Fruit fly (Drosophila melanogaster) whole organism, embryonic: ENCODE data around the gene Ifrd1.

Experiments
- Aef1 ChIP-seq: fragments of 200-800 bp; sonication (Bioruptor generic); IDR thresholded peaks from 3 replicates; pipeline ENCODE4 v1.3.6; 2022; ENCODE audit warnings: missing biosample characterization, missing genetic modification characterization
- Bdp1 ChIP-seq: fragments of 200-800 bp; sonication (Bioruptor generic); optimal IDR thresholded peaks from 3 replicates; lab custom pipeline; 2016; ENCODE audit warnings: missing biosample characterization, missing genetic modification characterization
- Bgb ChIP-seq: fragments of 200-800 bp; sonication (Bioruptor generic); IDR thresholded peaks from 2 replicates; pipeline ENCODE4 v1.3.6; 2022; ENCODE audit warnings: missing biosample characterization, missing genetic modification characterization; ENCODE audit not compliant: partially characterized antibody
- C15 ChIP-seq: fragments of 200-800 bp; sonication (Bioruptor generic); IDR thresholded peaks from 3 replicates; pipeline ENCODE4 v1.3.6; 2022; ENCODE audit warnings: missing biosample characterization, missing genetic modification characterization
- CG1024 ChIP-seq: fragments of 200-800 bp; sonication (Bioruptor generic); IDR thresholded peaks from 2 replicates; pipeline ENCODE4 v1.3.6; 2022; ENCODE audit warnings: missing biosample characterization, missing genetic modification characterization
- CG10431 ChIP-seq: fragments of 200-800 bp; sonication (Bioruptor generic); optimal IDR thresholded peaks from 3 replicates; lab custom pipeline; 2018; ENCODE audit warnings: missing biosample characterization, mild to moderate bottlenecking, missing genetic modification characterization
- CG10654 ChIP-seq: fragments of 200-800 bp; sonication (Bioruptor generic); optimal IDR thresholded peaks from 2 replicates; lab custom pipeline; 2016; ENCODE audit warnings: missing biosample characterization, missing genetic modification characterization
- CG11398 ChIP-seq: fragments of 200-800 bp; sonication (Bioruptor generic); optimal IDR thresholded peaks from 2 replicates; lab custom pipeline; 2016; ENCODE audit warnings: missing biosample characterization, missing genetic modification characterization
- CG12299 ChIP-seq: fragments of 200-800 bp; sonication (Bioruptor generic); optimal IDR thresholded peaks from 2 replicates; lab custom pipeline; 2018; ENCODE audit warnings: missing biosample characterization, mild to moderate bottlenecking, missing genetic modification characterization
- CG13123 ChIP-seq: fragments of 200-800 bp; sonication (Bioruptor generic); optimal IDR thresholded peaks from 2 replicates; lab custom pipeline; 2016; ENCODE audit warnings: missing biosample characterization, missing genetic modification characterization
- CG14710 ChIP-seq: fragments of 200-800 bp; sonication (Bioruptor generic); optimal IDR thresholded peaks from 3 replicates; lab custom pipeline; 2019; ENCODE audit warnings: missing biosample characterization, mild to moderate bottlenecking, missing genetic modification characterization, moderate library complexity
- CG1529 ChIP-seq: fragments of 200-800 bp; sonication (Bioruptor generic); optimal IDR thresholded peaks from 3 replicates; lab custom pipeline; 2018; ENCODE audit warnings: missing biosample characterization, missing genetic modification characterization
- CG15601 ChIP-seq: fragments of 200-800 bp; sonication (Bioruptor generic); optimal IDR thresholded peaks from 3 replicates; lab custom pipeline; 2019; ENCODE audit warnings: missing biosample characterization, mild to moderate bottlenecking, missing genetic modification characterization, moderate library complexity
- CG1602 ChIP-seq: fragments of 200-800 bp; sonication (Bioruptor generic); optimal IDR thresholded peaks from 3 replicates; lab custom pipeline; 2016; ENCODE audit warnings: missing biosample characterization, missing genetic modification characterization
- CG16779 ChIP-seq: fragments of 200-800 bp; sonication (Bioruptor generic); IDR thresholded peaks from 2 replicates; pipeline ENCODE4 v1.3.6; 2022; ENCODE audit warnings: missing biosample characterization, missing genetic modification characterization
- CG16863 ChIP-seq: fragments of 200-800 bp; sonication (Bioruptor generic); optimal IDR thresholded peaks from 3 replicates; lab custom pipeline; 2016; ENCODE audit warnings: missing biosample characterization, missing genetic modification characterization
- CG1792 ChIP-seq: fragments of 200-800 bp; sonication (Bioruptor generic); optimal IDR thresholded peaks from 2 replicates; lab custom pipeline; 2016; ENCODE audit warnings: missing biosample characterization, missing genetic modification characterization
- CG18619 ChIP-seq: fragments of 200-800 bp; sonication (Bioruptor generic); optimal IDR thresholded peaks from 3 replicates; lab custom pipeline; 2017; ENCODE audit warnings: missing biosample characterization, mild to moderate bottlenecking, missing genetic modification characterization
- CG2116 ChIP-seq: fragments of 200-800 bp; sonication (Bioruptor generic); optimal IDR thresholded peaks from 3 replicates; lab custom pipeline; 2018; ENCODE audit warnings: missing biosample characterization, mild to moderate bottlenecking, missing genetic modification characterization
- CG31365 ChIP-seq: fragments of 200-800 bp; sonication (Bioruptor generic); optimal IDR thresholded peaks from 2 replicates; lab custom pipeline; 2018; ENCODE audit warnings: missing biosample characterization, mild to moderate bottlenecking, missing genetic modification characterization
- CG3163 ChIP-seq: fragments of 200-800 bp; sonication (Bioruptor generic); optimal IDR thresholded peaks from 3 replicates; lab custom pipeline; 2016; ENCODE audit warnings: missing biosample characterization, missing genetic modification characterization
- CG34224 ChIP-seq: fragments of 200-800 bp; sonication (Bioruptor generic); IDR thresholded peaks from 3 replicates; pipeline ENCODE4 v1.3.6; 2022; ENCODE audit warnings: missing biosample characterization, missing genetic modification characterization; ENCODE audit not compliant: partially characterized antibody
- CG4404 ChIP-seq: fragments of 200-800 bp; sonication (Bioruptor generic); IDR thresholded peaks from 2 replicates; pipeline ENCODE4 v1.3.6; 2022; ENCODE audit warnings: missing biosample characterization, missing genetic modification characterization
- CG6654 ChIP-seq: fragments of 200-800 bp; sonication (Bioruptor generic); optimal IDR thresholded peaks from 2 replicates; lab custom pipeline; 2017; ENCODE audit warnings: missing biosample characterization, mild to moderate bottlenecking, missing genetic modification characterization
- CG6854 ChIP-seq: fragments of 200-800 bp; sonication (Bioruptor generic); optimal IDR thresholded peaks from 3 replicates; lab custom pipeline; 2017; ENCODE audit warnings: missing biosample characterization, mild to moderate bottlenecking, missing genetic modification characterization
- CG7839 ChIP-seq: fragments of 200-800 bp; sonication (Bioruptor generic); optimal IDR thresholded peaks from 3 replicates; lab custom pipeline; 2018; ENCODE audit warnings: missing biosample characterization, mild to moderate bottlenecking, missing genetic modification characterization, moderate library complexity
- CG8089 ChIP-seq: fragments of 200-800 bp; sonication (Bioruptor generic); optimal IDR thresholded peaks from 3 replicates; lab custom pipeline; 2016; ENCODE audit warnings: missing biosample characterization, missing genetic modification characterization
- CG8924 ChIP-seq: fragments of 200-800 bp; optimal IDR thresholded peaks from 3 replicates; lab custom pipeline; 2019; ENCODE audit warnings: missing biosample characterization, mild to moderate bottlenecking, missing genetic modification characterization, moderate library complexity
- CG9437 ChIP-seq: fragments of 200-800 bp; sonication (Bioruptor generic); optimal IDR thresholded peaks from 2 replicates; lab custom pipeline; 2018; ENCODE audit warnings: missing biosample characterization, mild to moderate bottlenecking, missing genetic modification characterization
- E2f1 ChIP-seq: fragments of 200-800 bp; sonication (Bioruptor generic); IDR thresholded peaks from 2 replicates; pipeline ENCODE4 v1.3.6; 2022; ENCODE audit warnings: missing biosample characterization, missing genetic modification characterization
- Gug ChIP-seq: fragments of 200-800 bp; sonication (Bioruptor generic); IDR thresholded peaks from 4 replicates; pipeline ENCODE4 v1.3.6; 2022; ENCODE audit warnings: missing biosample characterization, missing genetic modification characterization
- Hey ChIP-seq: fragments of 200-800 bp; sonication (Bioruptor generic); optimal IDR thresholded peaks from 3 replicates; lab custom pipeline; 2018; ENCODE audit warnings: missing biosample characterization, mild to moderate bottlenecking, missing genetic modification characterization
- Kr ChIP-seq: fragments of 200-800 bp; sonication (Bioruptor generic); optimal IDR thresholded peaks from 2 replicates; lab custom pipeline; 2017; ENCODE audit warnings: missing biosample characterization, mild to moderate bottlenecking, missing genetic modification characterization
- Lim3 ChIP-seq: fragments of 200-800 bp; sonication (Bioruptor generic); IDR thresholded peaks from 2 replicates; pipeline ENCODE4 v1.3.6; 2022; ENCODE audit warnings: missing biosample characterization, missing genetic modification characterization
- NFAT ChIP-seq: fragments of 200-800 bp; sonication (Bioruptor generic); IDR thresholded peaks from 2 replicates; pipeline ENCODE4 v1.3.6; 2022; ENCODE audit warnings: missing biosample characterization, missing genetic modification characterization
- PHDP ChIP-seq: fragments of 200-800 bp; sonication (Bioruptor generic); optimal IDR thresholded peaks from 3 replicates; lab custom pipeline; 2018; ENCODE audit warnings: missing biosample characterization, mild to moderate bottlenecking, missing genetic modification characterization, moderate library complexity
- Sox102F ChIP-seq: fragments of 200-800 bp; sonication (Bioruptor generic); optimal IDR thresholded peaks from 2 replicates; lab custom pipeline; 2018; ENCODE audit warnings: missing biosample characterization, mild to moderate bottlenecking, missing genetic modification characterization, moderate library complexity
- ab ChIP-seq: fragments of 200-800 bp; sonication (Bioruptor generic); optimal IDR thresholded peaks from 2 replicates; lab custom pipeline; 2016; ENCODE audit warnings: missing biosample characterization, missing genetic modification characterization
- bigmax ChIP-seq: fragments of 200-800 bp; sonication (Bioruptor generic); optimal IDR thresholded peaks from 2 replicates; lab custom pipeline; 2018; ENCODE audit warnings: missing biosample characterization, mild to moderate bottlenecking, missing genetic modification characterization
- bsh ChIP-seq, 2 experiments: fragments of 200-800 bp; sonication (Bioruptor generic); optimal IDR thresholded peaks; 2 replicates each; lab custom pipeline; 2017 to 2018; ENCODE audit warnings: mild to moderate bottlenecking in 2 of 2, missing biosample characterization in 2 of 2, missing genetic modification characterization in 2 of 2, moderate library complexity in 1 of 2
- dpn ChIP-seq, 2 experiments: fragments of 200-800 bp; sonication (Bioruptor generic); optimal IDR thresholded peaks; 3 replicates each; lab custom pipeline; 2016; ENCODE audit warnings: missing biosample characterization in 2 of 2, missing genetic modification characterization in 2 of 2
- fru ChIP-seq: fragments of >200 bp; optimal IDR thresholded peaks from 2 replicates; lab custom pipeline; 2017
- gce ChIP-seq: fragments of 200-800 bp; sonication (Bioruptor generic); IDR thresholded peaks from 3 replicates; pipeline ENCODE4 v1.3.6; 2022; ENCODE audit warnings: missing biosample characterization, missing genetic modification characterization
- grn ChIP-seq: fragments of 200-800 bp; sonication (Bioruptor generic); optimal IDR thresholded peaks from 3 replicates; lab custom pipeline; 2017; ENCODE audit warnings: missing biosample characterization, missing genetic modification characterization
- gsb-n ChIP-seq: fragments of 200-800 bp; sonication (Bioruptor generic); optimal IDR thresholded peaks from 3 replicates; lab custom pipeline; 2018; ENCODE audit warnings: missing biosample characterization, mild to moderate bottlenecking, missing genetic modification characterization
- hbn ChIP-seq: fragments of 200-800 bp; sonication (Bioruptor generic); IDR thresholded peaks from 2 replicates; pipeline ENCODE4 v1.3.6; 2022; ENCODE audit warnings: missing biosample characterization, missing genetic modification characterization; ENCODE audit not compliant: partially characterized antibody
- lov ChIP-seq, 2 experiments: fragments of 200-800 bp in 1 of 2; fragments of >200 bp in 1 of 2; sonication (Bioruptor generic) in 1 of 2; IDR thresholded peaks in 1 of 2; optimal IDR thresholded peaks in 1 of 2; 2 replicates in 1 of 2; 3 replicates in 1 of 2; pipeline versions ENCODE4 v1.3.6 to Lab custom; 2017 to 2022; ENCODE audit warnings: missing biosample characterization in 1 of 2, missing genetic modification characterization in 1 of 2
- odd ChIP-seq: fragments of 200-800 bp; sonication (Bioruptor generic); optimal IDR thresholded peaks from 2 replicates; lab custom pipeline; 2017; ENCODE audit warnings: missing biosample characterization, mild to moderate bottlenecking, missing genetic modification characterization
- sd ChIP-seq: fragments of 200-800 bp; sonication (Bioruptor generic); optimal IDR thresholded peaks from 3 replicates; lab custom pipeline; 2018; ENCODE audit warnings: missing biosample characterization, mild to moderate bottlenecking, missing genetic modification characterization, moderate library complexity
- sima ChIP-seq: fragments of 200-800 bp; sonication (Bioruptor generic); optimal IDR thresholded peaks from 2 replicates; lab custom pipeline; 2016; ENCODE audit warnings: missing biosample characterization, missing genetic modification characterization
- tin ChIP-seq: fragments of 200-800 bp; sonication (Bioruptor generic); optimal IDR thresholded peaks from 3 replicates; lab custom pipeline; 2016; ENCODE audit warnings: missing biosample characterization, missing genetic modification characterization
- usp ChIP-seq: fragments of >200 bp; optimal IDR thresholded peaks from 2 replicates; lab custom pipeline; 2017; ENCODE audit warnings: missing biosample characterization, missing genetic modification characterization

Ifrd1 gene

DNA sequence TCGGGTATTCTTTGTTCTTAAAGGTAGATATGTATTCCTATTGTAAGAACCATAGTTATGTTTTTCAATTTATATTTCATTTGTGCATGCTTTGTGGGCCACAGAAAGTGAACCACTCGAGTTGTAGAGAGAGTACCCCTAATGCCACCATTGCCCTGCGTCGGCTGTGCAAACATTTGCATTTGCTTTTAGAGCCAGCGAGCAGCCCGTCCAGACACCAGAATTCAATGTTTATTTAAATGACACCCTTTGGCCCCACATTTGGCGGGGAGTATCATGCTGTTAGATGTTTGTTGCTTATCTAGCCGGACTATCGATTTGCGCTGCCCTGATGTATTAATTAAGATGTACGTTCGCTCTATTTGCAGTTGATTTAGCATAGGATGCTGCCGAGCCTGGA is 9.7 kb downstream of the Ifrd1 start (continued):
- TF ChIP-seq fru, result no peak
- no peak for TF ChIP-seq sd (tag; lab: Kevin White, UChicago)
- TF ChIP-seq PHDP (tag; lab: Kevin White, UChicago), result peak; percentile 24
- peak; percentile 16 for TF ChIP-seq CG15601 (tag; lab: Kevin White, UChicago)
- no peak for TF ChIP-seq CG4404 (GFP tag; lab: Robert Waterston, UW)
- no peak for TF ChIP-seq CG6854 (GFP tag; lab: Kevin White, UChicago)
- TF ChIP-seq Bgb (GFP tag; lab: Robert Waterston, UW), result no peak
- TF ChIP-seq Aef1 (GFP tag; lab: Robert Waterston, UW), result no peak
- TF ChIP-seq Kr (GFP tag; lab: Kevin White, UChicago), result peak; percentile 10
- no peak for TF ChIP-seq gsb-n (tag; lab: Kevin White, UChicago)
- TF ChIP-seq CG12299 (tag; lab: Kevin White, UChicago), result no peak
- no peak for TF ChIP-seq CG8924 (tag; lab: Kevin White, UChicago)
- TF ChIP-seq Hey (tag; lab: Kevin White, UChicago), result no peak
- TF ChIP-seq odd (GFP tag; lab: Kevin White, UChicago), result peak; percentile 55
- TF ChIP-seq sima (GFP tag; lab: Kevin White, UChicago), result no peak
- TF ChIP-seq CG10431 (GFP tag; lab: Kevin White, UChicago), result peak; percentile 29
- no peak for TF ChIP-seq CG2116 (GFP tag; lab: Kevin White, UChicago)
- no peak for TF ChIP-seq CG13123 (GFP tag; lab: Kevin White, UChicago)
- no peak for TF ChIP-seq CG3163 (GFP tag; lab: Kevin White, UChicago)
- peak in 1 of 2 experiments; percentile 8 for TF ChIP-seq bsh (GFP tag; optimal IDR thresholded peaks at IDR 0.05; lab: Kevin White, UChicago)
- 0 out of 3 replicates have a peak, but pooled peaks have one; percentile 43 for TF ChIP-seq gce
- TF ChIP-seq CG10654 (GFP tag; lab: Kevin White, UChicago), result peak; percentile 6
- TF ChIP-seq CG6654 (GFP tag; lab: Kevin White, UChicago), result no peak
- TF ChIP-seq Bdp1 (GFP tag; lab: Kevin White, UChicago), result no peak
- TF ChIP-seq CG1529, result peak; percentile 0
- TF ChIP-seq CG31365 (tag; lab: Kevin White, UChicago), result no peak
- TF ChIP-seq Lim3 (GFP tag; lab: Robert Waterston, UW), result no peak
- TF ChIP-seq CG8089, result no peak
- peak; percentile 2 for TF ChIP-seq CG14710 (tag; lab: Kevin White, UChicago)
- TF ChIP-seq CG16863 (GFP tag; lab: Kevin White, UChicago), result no peak
- peak; percentile 67; the same call in 1 of the 2 replicates for TF ChIP-seq CG1024 (GFP tag; lab: Robert Waterston, UW)
- no peak for TF ChIP-seq dpn (GFP tag; optimal IDR thresholded peaks at IDR 0.05; lab: Kevin White, UChicago)
- TF ChIP-seq lov (optimal IDR thresholded peaks at IDR 0.05; lab: Kevin White, UChicago), result no peak
- 0 out of 3 replicates have a peak, but pooled peaks have one; percentile 47 for TF ChIP-seq lov (GFP tag; IDR thresholded peaks at IDR 0.05; lab: Robert Waterston, UW)
- no peak for TF ChIP-seq NFAT
- no peak for TF ChIP-seq CG1602 (GFP tag; lab: Kevin White, UChicago)
- TF ChIP-seq E2f1 (GFP tag; lab: Robert Waterston, UW), result no peak
- no peak for TF ChIP-seq CG18619
- TF ChIP-seq CG11398, result no peak
- TF ChIP-seq hbn, result no peak
- no peak for TF ChIP-seq grn (GFP tag; lab: Kevin White, UChicago)
- TF ChIP-seq C15 (GFP tag; lab: Robert Waterston, UW), result no peak
- TF ChIP-seq CG34224 (GFP tag; lab: Robert Waterston, UW), result no peak
- TF ChIP-seq CG9437, result no peak
- TF ChIP-seq ab (GFP tag; lab: Kevin White, UChicago), result no peak
- no peak for TF ChIP-seq bigmax (GFP tag; lab: Kevin White, UChicago)
- no peak for TF ChIP-seq usp (GFP tag; lab: Kevin White, UChicago)
- TF ChIP-seq CG1792 (GFP tag; lab: Kevin White, UChicago), result peak; percentile 4
- no peak for TF ChIP-seq tin (GFP tag; lab: Kevin White, UChicago)
- no peak for TF ChIP-seq CG16779 (GFP tag; lab: Robert Waterston, UW)
- TF ChIP-seq Sox102F (GFP tag; lab: Kevin White, UChicago), result no peak
- no peak for TF ChIP-seq Gug
- TF ChIP-seq CG7839 (tag; lab: Kevin White, UChicago), result peak; percentile 2
